Worm (Caenorhabditis elegans): ENCODE data around the gene K11G12.6.

Gene K11G12.6

ce11 chrX:6742011-6742683, 12.7 kb upstream of the K11G12.6 start, which contains the start of gene mdl-1 (continued):
- TF ChIP-seq ceh-91 (GFP tag; IDR thresholded peaks at IDR 0.05) (no peak), rcor-1 (GFP tag; IDR thresholded peaks at IDR 0.05) (peak; percentile 60), hmg-20 (GFP tag; IDR thresholded peaks at IDR 0.05) (no peak), F49E8.2 (tag; optimal IDR thresholded peaks at IDR 0.05; ENCODE audit: insufficient read depth) (no peak), Y56A3A.18 (GFP tag; IDR thresholded peaks at IDR 0.05) (no peak), ceh-40 (GFP tag; IDR thresholded peaks at IDR 0.05) (0 out of 2 replicates have a peak, but pooled peaks have one; percentile 52), madf-6 (GFP tag; IDR thresholded peaks at IDR 0.05) (peak; percentile 34; the same call in 1 of the 2 replicates), ekl-4 (GFP tag; IDR thresholded peaks at IDR 0.05) (peak; percentile 40; the same call in 1 of the 2 replicates), let-526 (GFP tag; IDR thresholded peaks at IDR 0.05) (0 out of 2 replicates have a peak, but pooled peaks have one; percentile 37), ccch-3 (GFP tag; optimal IDR thresholded peaks at IDR 0.05) (no peak), hlh-26 (GFP tag; conservative IDR thresholded peaks at IDR 0.05) (no peak), Y95B8A.8 (GFP tag; IDR thresholded peaks at IDR 0.05) (peak; percentile 62; the same call in 1 of the 2 replicates)

ce11 chrX:6741532-6741931, 12.1 kb upstream of the K11G12.6 start:
- TF ChIP-seq madf-6 (GFP tag; IDR thresholded peaks at IDR 0.05) = no peak
- TF ChIP-seq ZK185.1 (tag; optimal IDR thresholded peaks at IDR 0.05; ENCODE audit: poor library complexity, severe bottlenecking) = peak; percentile 28
- no peak for TF ChIP-seq attf-5 (GFP tag; optimal IDR thresholded peaks at IDR 0.05)
- peak in 1 of 2 experiments; percentile 47 for TF ChIP-seq let-607 (tag; optimal IDR thresholded peaks at IDR 0.05)
- 0 out of 2 replicates have a peak, but pooled peaks have one; percentile 4 for TF ChIP-seq let-526 (GFP tag; IDR thresholded peaks at IDR 0.05)
- peak; percentile 16; the same call in 1 of the 2 replicates for TF ChIP-seq ekl-4 (GFP tag; IDR thresholded peaks at IDR 0.05)
- peak; percentile 49; the same call in 1 of the 2 replicates for TF ChIP-seq K11D2.4 (GFP tag; IDR thresholded peaks at IDR 0.05)
- peak; percentile 26 for TF ChIP-seq ceh-27 (GFP tag; optimal IDR thresholded peaks at IDR 0.05)
- TF ChIP-seq Y53G8AR.9 (GFP tag; conservative IDR thresholded peaks at IDR 0.05) = 0 out of 2 replicates have a peak, but pooled peaks have one; percentile 27
- peak; percentile 45; the same call in 1 of the 2 replicates for TF ChIP-seq lin-26 (GFP tag; IDR thresholded peaks at IDR 0.05)
- no peak for TF ChIP-seq pha-4 (tag; optimal IDR thresholded peaks at IDR 0.05)
- TF ChIP-seq unc-62 (GFP tag; optimal IDR thresholded peaks at IDR 0.05) = peak; percentile 93
- peak; percentile 22 for TF ChIP-seq atf-7 (tag; optimal IDR thresholded peaks at IDR 0.05)
- TF ChIP-seq C06A6.2 (GFP tag; conservative IDR thresholded peaks at IDR 0.05) = peak; percentile 67

ce11 chrX:6740983-6741365, 11.5 kb upstream of the K11G12.6 start:
- TF ChIP-seq somi-1 (GFP tag; optimal IDR thresholded peaks at IDR 0.05) = peak; percentile 36
- TF ChIP-seq Y53F4B.3 (GFP tag; IDR thresholded peaks at IDR 0.05) = no peak
- no peak for TF ChIP-seq gei-17 (GFP tag; optimal IDR thresholded peaks at IDR 0.05)
- TF ChIP-seq C06A6.2 (GFP tag; conservative IDR thresholded peaks at IDR 0.05) = peak; percentile 52; the same call in 1 of the 2 replicates
- peak; percentile 56; the same call in 1 of the 2 replicates for TF ChIP-seq let-526 (GFP tag; IDR thresholded peaks at IDR 0.05)
- TF ChIP-seq lsl-1 (GFP tag; optimal IDR thresholded peaks at IDR 0.05) = no peak
- peak; percentile 34; the same call in 1 of the 2 replicates for TF ChIP-seq hsf-1 (GFP tag; IDR thresholded peaks at IDR 0.05)
- TF ChIP-seq madf-6 (GFP tag; IDR thresholded peaks at IDR 0.05) = no peak
- TF ChIP-seq F52B5.7 (tag; optimal IDR thresholded peaks at IDR 0.05) = no peak
- TF ChIP-seq egl-44 (GFP tag; IDR thresholded peaks at IDR 0.05) = 0 out of 2 replicates have a peak, but pooled peaks have one; percentile 31
- TF ChIP-seq sea-2 (GFP tag; IDR thresholded peaks at IDR 0.05) = no peak
